Worm (Caenorhabditis elegans): ENCODE data around the gene col-184.

Gene col-184

ce11 chrX:13507233-13507632 lies 38.0 kb downstream of the col-184 start, which contains the start of gene H06A10.1:
Gene H06A10.1, plus strand, starts transcription at chrX:13507533.
- no peak for TF ChIP-seq nhr-67 (tag; optimal IDR thresholded peaks at IDR 0.05)
- TF ChIP-seq ceh-28 (tag; optimal IDR thresholded peaks at IDR 0.05) = no peak
- TF ChIP-seq pqm-1 (tag; optimal IDR thresholded peaks at IDR 0.05) = no peak
- no peak for TF ChIP-seq nhr-11 (tag; optimal IDR thresholded peaks at IDR 0.05)
- no peak for TF ChIP-seq mdl-1 (tag; optimal IDR thresholded peaks at IDR 0.05)
- TF ChIP-seq sea-2 (GFP tag; optimal IDR thresholded peaks at IDR 0.05) = no peak
- TF ChIP-seq aly-2 (tag; optimal IDR thresholded peaks at IDR 0.05) = no peak
- TF ChIP-seq ama-1 (optimal IDR thresholded peaks at IDR 0.05) = no peak
- no peak for TF ChIP-seq ceh-9 (tag; optimal IDR thresholded peaks at IDR 0.05)
- no peak for TF ChIP-seq nhr-77 (tag; optimal IDR thresholded peaks at IDR 0.05)
- TF ChIP-seq pha-4 (tag; optimal IDR thresholded peaks at IDR 0.05) = no peak
- TF ChIP-seq lin-39 (tag; optimal IDR thresholded peaks at IDR 0.05) = no peak
- no peak for TF ChIP-seq hmg-11 (tag; optimal IDR thresholded peaks at IDR 0.05)
- TF ChIP-seq fos-1 (tag; optimal IDR thresholded peaks at IDR 0.05) = no peak

- TF ChIP-seq fos-1 (tag; optimal IDR thresholded peaks at IDR 0.05) = no peak
- no peak for TF ChIP-seq ztf-4 (tag; optimal IDR thresholded peaks at IDR 0.05)
- no peak for TF ChIP-seq nhr-12 (tag; optimal IDR thresholded peaks at IDR 0.05)
- TF ChIP-seq nhr-25 (tag; optimal IDR thresholded peaks at IDR 0.05) = no peak
- no peak for TF ChIP-seq elt-1 (tag; optimal IDR thresholded peaks at IDR 0.05)
- no peak for TF ChIP-seq eor-1 (tag; optimal IDR thresholded peaks at IDR 0.05)
- TF ChIP-seq elt-3 (tag; optimal IDR thresholded peaks at IDR 0.05) = no peak
- no peak for TF ChIP-seq ceh-9 (tag; optimal IDR thresholded peaks at IDR 0.05)
- TF ChIP-seq pha-4 (tag; optimal IDR thresholded peaks at IDR 0.05) = no peak
- TF ChIP-seq ztf-11 (tag; optimal IDR thresholded peaks at IDR 0.05) = no peak
- TF ChIP-seq fkh-10 (GFP tag; optimal IDR thresholded peaks at IDR 0.05) = no peak
- TF ChIP-seq elt-2 (tag; optimal IDR thresholded peaks at IDR 0.05) = no peak
- TF ChIP-seq ama-1 (optimal IDR thresholded peaks at IDR 0.05) = no peak
- no peak for TF ChIP-seq nhr-11 (tag; optimal IDR thresholded peaks at IDR 0.05)
- no peak for TF ChIP-seq nhr-237 (tag; optimal IDR thresholded peaks at IDR 0.05)
- no peak for TF ChIP-seq ceh-16 (tag; optimal IDR thresholded peaks at IDR 0.05)
- no peak for TF ChIP-seq pqm-1 (tag; optimal IDR thresholded peaks at IDR 0.05)
- TF ChIP-seq nfya-1 (tag; optimal IDR thresholded peaks at IDR 0.05; ENCODE audit: insufficient read depth) = no peak
Measured at ce11 chrX:13510234-13510837, 41.1 kb downstream of the col-184 start.

ce11 chrX:13510997-13511396 lies 41.7 kb downstream of the col-184 start, which contains the start of gene col-185:
Gene col-185, minus strand, starts transcription at chrX:13511097.
- no peak for TF ChIP-seq egl-27 (tag; optimal IDR thresholded peaks at IDR 0.05)
- no peak for TF ChIP-seq nhr-67 (tag; optimal IDR thresholded peaks at IDR 0.05)
- TF ChIP-seq ztf-4 (tag; optimal IDR thresholded peaks at IDR 0.05) = no peak
- TF ChIP-seq elt-1 (tag; optimal IDR thresholded peaks at IDR 0.05) = no peak
- TF ChIP-seq skn-1 (tag; optimal IDR thresholded peaks at IDR 0.05) = no peak

ce11 chrX:13511796-13512195 lies 42.5 kb downstream of the col-184 start:
- peak; percentile 27 for TF ChIP-seq ceh-82 (tag; optimal IDR thresholded peaks at IDR 0.05)
- TF ChIP-seq sea-2 (GFP tag; optimal IDR thresholded peaks at IDR 0.05) = no peak
- TF ChIP-seq fkh-10 (GFP tag; optimal IDR thresholded peaks at IDR 0.05) = no peak
- TF ChIP-seq hmg-11 (tag; optimal IDR thresholded peaks at IDR 0.05) = peak; percentile 81
- TF ChIP-seq unc-39 (tag; optimal IDR thresholded peaks at IDR 0.05) = no peak
- peak; percentile 29 for TF ChIP-seq elt-2 (tag; optimal IDR thresholded peaks at IDR 0.05)
- peak; percentile 40 for TF ChIP-seq lsy-12 (tag; optimal IDR thresholded peaks at IDR 0.05)
- peak; percentile 77 for TF ChIP-seq nhr-43 (tag; optimal IDR thresholded peaks at IDR 0.05; ENCODE audit: poor library complexity, severe bottlenecking)
- no peak for TF ChIP-seq ztf-4 (tag; optimal IDR thresholded peaks at IDR 0.05)
- peak; percentile 23 for TF ChIP-seq jun-1 (tag; optimal IDR thresholded peaks at IDR 0.05)
- TF ChIP-seq nhr-25 (tag; optimal IDR thresholded peaks at IDR 0.05) = peak; percentile 32
- TF ChIP-seq R02D3.7 (tag; optimal IDR thresholded peaks at IDR 0.05) = no peak
- TF ChIP-seq skn-1 (tag; optimal IDR thresholded peaks at IDR 0.05) = no peak
- TF ChIP-seq nhr-12 (tag; optimal IDR thresholded peaks at IDR 0.05) = no peak
- no peak for TF ChIP-seq mdl-1 (tag; optimal IDR thresholded peaks at IDR 0.05)
- TF ChIP-seq ztf-11 (tag; optimal IDR thresholded peaks at IDR 0.05) = no peak
- no peak for TF ChIP-seq egl-5 (tag; optimal IDR thresholded peaks at IDR 0.05)
- no peak for TF ChIP-seq elt-1 (tag; optimal IDR thresholded peaks at IDR 0.05)
- no peak for TF ChIP-seq fkh-2 (tag; optimal IDR thresholded peaks at IDR 0.05)
- TF ChIP-seq ZK546.5 (tag; optimal IDR thresholded peaks at IDR 0.05) = no peak
- TF ChIP-seq lin-39 (tag; optimal IDR thresholded peaks at IDR 0.05) = peak; percentile 22
- TF ChIP-seq egl-27 (tag; optimal IDR thresholded peaks at IDR 0.05) = peak; percentile 5
- no peak for TF ChIP-seq nhr-28 (tag; optimal IDR thresholded peaks at IDR 0.05)
- TF ChIP-seq mml-1 (tag; optimal IDR thresholded peaks at IDR 0.05) = no peak
- no peak for TF ChIP-seq unc-62 (GFP tag; optimal IDR thresholded peaks at IDR 0.05)
- TF ChIP-seq nhr-237 (tag; optimal IDR thresholded peaks at IDR 0.05) = no peak
- no peak for TF ChIP-seq ceh-16 (tag; optimal IDR thresholded peaks at IDR 0.05)
- no peak for TF ChIP-seq ceh-28 (tag; optimal IDR thresholded peaks at IDR 0.05)
- no peak for TF ChIP-seq aly-2 (tag; optimal IDR thresholded peaks at IDR 0.05)
- TF ChIP-seq pha-4 (tag; optimal IDR thresholded peaks at IDR 0.05) = peak; percentile 13
- TF ChIP-seq fos-1 (tag; optimal IDR thresholded peaks at IDR 0.05) = no peak
- TF ChIP-seq elt-3 (tag; optimal IDR thresholded peaks at IDR 0.05) = no peak
- no peak for TF ChIP-seq nhr-77 (tag; optimal IDR thresholded peaks at IDR 0.05)
- peak; percentile 44 for TF ChIP-seq tbx-2 (tag; optimal IDR thresholded peaks at IDR 0.05)
- no peak for TF ChIP-seq nhr-23 (tag; optimal IDR thresholded peaks at IDR 0.05)
- no peak for TF ChIP-seq lin-15B (tag; optimal IDR thresholded peaks at IDR 0.05)
- TF ChIP-seq nhr-11 (tag; optimal IDR thresholded peaks at IDR 0.05) = no peak
